Worm (Caenorhabditis elegans): ENCODE measurements around the gene F41E7.7.

The F41E7.7 gene

ce11 chrX:10307495-10307894 lies at the start of gene F41E7.7:
F41E7.7 (plus strand) TSS chrX:10307795.
- TF ChIP-seq aly-1 (tag; optimal IDR thresholded peaks at IDR 0.05) (no peak), flt-1 (GFP tag; IDR thresholded peaks at IDR 0.05) (no peak), tbx-11 (GFP tag; IDR thresholded peaks at IDR 0.05) (no peak), tbx-37 (GFP tag; conservative IDR thresholded peaks at IDR 0.05) (no peak), hmbx-1 (tag; optimal IDR thresholded peaks at IDR 0.05) (no peak), hnd-1 (tag; optimal IDR thresholded peaks at IDR 0.05) (no peak)

DNA sequence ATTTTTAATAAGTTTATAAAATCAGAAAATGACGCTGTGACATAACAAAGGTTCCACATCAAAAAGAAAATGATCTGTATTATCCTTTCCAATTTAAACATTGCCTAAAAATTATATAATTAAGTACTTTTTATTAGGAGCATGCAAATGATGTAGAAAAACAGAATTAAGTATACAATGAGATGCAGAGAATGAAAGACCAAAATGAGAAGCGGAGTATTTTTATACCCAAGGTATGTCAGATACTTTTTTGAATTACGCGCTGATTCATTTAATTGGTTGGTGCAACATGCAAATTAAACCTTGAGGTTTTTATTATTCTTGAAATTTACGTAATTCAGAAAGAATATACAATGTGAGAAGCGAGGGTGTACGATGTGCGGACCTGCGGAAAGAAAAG lies 47.6 kb upstream of the F41E7.7 start, which contains the start of gene C32A9.1:
Gene C32A9.1 (minus strand): TSS at position 101 of the 400 bp plus-strand sequence.
- TF ChIP-seq ets-7 (tag; optimal IDR thresholded peaks at IDR 0.05): no peak
- TF ChIP-seq aly-1 (tag; optimal IDR thresholded peaks at IDR 0.05): no peak
- no peak for TF ChIP-seq tbx-11 (GFP tag; IDR thresholded peaks at IDR 0.05)
- no peak for TF ChIP-seq ceh-36 (tag; optimal IDR thresholded peaks at IDR 0.05)
- no peak for TF ChIP-seq sea-1 (GFP tag; conservative IDR thresholded peaks at IDR 0.05)
- TF ChIP-seq F13C5.2 (tag; optimal IDR thresholded peaks at IDR 0.05): no peak
- TF ChIP-seq B0310.2 (tag; optimal IDR thresholded peaks at IDR 0.05): no peak
- TF ChIP-seq pes-1 (GFP tag; IDR thresholded peaks at IDR 0.05): no peak
- TF ChIP-seq flt-1 (GFP tag; IDR thresholded peaks at IDR 0.05): no peak
- no peak for TF ChIP-seq tra-4 (tag; optimal IDR thresholded peaks at IDR 0.05)
- TF ChIP-seq tbx-37 (GFP tag; conservative IDR thresholded peaks at IDR 0.05): no peak
- TF ChIP-seq hnd-1 (tag; optimal IDR thresholded peaks at IDR 0.05): no peak
- TF ChIP-seq scrt-1 (GFP tag; IDR thresholded peaks at IDR 0.05): no peak
- TF ChIP-seq hmbx-1 (tag; optimal IDR thresholded peaks at IDR 0.05): no peak
- no peak for TF ChIP-seq ama-1 (optimal IDR thresholded peaks at IDR 0.05)
- TF ChIP-seq ceh-13 (GFP tag; optimal IDR thresholded peaks at IDR 0.05): no peak
- TF ChIP-seq hmg-4 (GFP tag; optimal IDR thresholded peaks at IDR 0.05): no peak

DNA sequence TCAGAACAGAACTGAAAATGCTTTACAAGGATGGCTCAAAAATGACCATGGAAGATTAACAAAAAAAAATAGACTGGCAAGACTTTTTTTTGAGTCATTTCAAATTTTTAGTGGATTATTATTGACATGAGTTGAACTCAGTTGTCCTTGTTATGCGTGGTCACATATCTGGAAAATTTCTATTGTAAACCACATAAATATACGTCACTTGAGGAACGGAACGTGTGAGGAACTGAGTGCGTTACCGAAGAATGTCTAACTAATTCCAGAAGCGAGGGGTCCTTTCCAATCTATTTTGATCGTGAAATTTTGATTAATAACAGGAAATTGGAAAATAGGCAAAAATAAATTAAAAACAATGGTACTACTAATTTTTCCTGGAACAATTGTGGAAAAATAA lies 45.3 kb upstream of the F41E7.7 start:
- no peak for TF ChIP-seq hnd-1 (tag; optimal IDR thresholded peaks at IDR 0.05)
- TF ChIP-seq aly-1 (tag; optimal IDR thresholded peaks at IDR 0.05): no peak
- no peak for TF ChIP-seq flt-1 (GFP tag; IDR thresholded peaks at IDR 0.05)
- no peak for TF ChIP-seq B0310.2 (tag; optimal IDR thresholded peaks at IDR 0.05)
- no peak for TF ChIP-seq ets-7 (tag; optimal IDR thresholded peaks at IDR 0.05)
- TF ChIP-seq pes-1 (GFP tag; IDR thresholded peaks at IDR 0.05): no peak
- no peak for TF ChIP-seq hmbx-1 (tag; optimal IDR thresholded peaks at IDR 0.05)
- no peak for TF ChIP-seq ama-1 (optimal IDR thresholded peaks at IDR 0.05)

DNA sequence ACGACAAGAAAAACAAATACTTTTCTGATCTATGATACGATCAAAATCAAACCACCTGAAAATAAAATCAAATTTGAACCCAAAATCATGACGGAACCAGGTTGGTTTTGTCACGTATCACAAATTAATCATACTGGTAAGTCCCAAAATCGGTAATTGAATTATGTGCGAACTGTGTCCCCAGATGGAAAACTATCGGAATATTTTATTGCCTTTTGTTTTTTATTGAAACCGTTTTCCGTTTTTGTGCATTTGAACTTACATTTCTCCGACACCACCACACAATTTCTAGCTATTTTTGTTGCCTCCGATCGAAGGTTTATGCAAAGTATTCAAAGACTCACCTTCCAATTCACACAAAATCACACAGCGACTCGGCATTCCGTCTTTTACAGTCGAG lies 34.2 kb upstream of the F41E7.7 start, which contains the start of gene F41E7.2:
Gene F41E7.2 (plus strand): TSS at position 301 of the 400 bp plus-strand sequence.
- no peak for TF ChIP-seq tbx-11 (GFP tag; IDR thresholded peaks at IDR 0.05)
- TF ChIP-seq ceh-36 (tag; optimal IDR thresholded peaks at IDR 0.05): no peak
- no peak for TF ChIP-seq B0310.2 (tag; optimal IDR thresholded peaks at IDR 0.05)
- no peak for TF ChIP-seq ceh-13 (GFP tag; optimal IDR thresholded peaks at IDR 0.05)
- no peak for TF ChIP-seq aly-1 (tag; optimal IDR thresholded peaks at IDR 0.05)

ce11 chrX:10274470-10274869 lies 33.1 kb upstream of the F41E7.7 start:
- TF ChIP-seq hnd-1 (tag; optimal IDR thresholded peaks at IDR 0.05) (no peak), ets-7 (tag; optimal IDR thresholded peaks at IDR 0.05) (no peak), tbx-11 (GFP tag; IDR thresholded peaks at IDR 0.05) (no peak), scrt-1 (GFP tag; IDR thresholded peaks at IDR 0.05) (no peak), F13C5.2 (tag; optimal IDR thresholded peaks at IDR 0.05) (no peak), hmbx-1 (tag; optimal IDR thresholded peaks at IDR 0.05) (no peak), aly-1 (tag; optimal IDR thresholded peaks at IDR 0.05) (no peak), ceh-13 (GFP tag; optimal IDR thresholded peaks at IDR 0.05) (no peak), flt-1 (GFP tag; IDR thresholded peaks at IDR 0.05) (no peak), sea-1 (GFP tag; conservative IDR thresholded peaks at IDR 0.05) (no peak), pes-1 (GFP tag; IDR thresholded peaks at IDR 0.05) (no peak), hmg-4 (GFP tag; optimal IDR thresholded peaks at IDR 0.05) (no peak)

- no peak for TF ChIP-seq sea-1 (GFP tag; conservative IDR thresholded peaks at IDR 0.05)
- TF ChIP-seq tra-4 (tag; optimal IDR thresholded peaks at IDR 0.05): no peak
- TF ChIP-seq hmg-4 (GFP tag; optimal IDR thresholded peaks at IDR 0.05): no peak
- TF ChIP-seq tbx-11 (GFP tag; IDR thresholded peaks at IDR 0.05): no peak
- TF ChIP-seq hnd-1 (tag; optimal IDR thresholded peaks at IDR 0.05): no peak
- no peak for TF ChIP-seq pes-1 (GFP tag; IDR thresholded peaks at IDR 0.05)
- no peak for TF ChIP-seq F13C5.2 (tag; optimal IDR thresholded peaks at IDR 0.05)
- no peak for TF ChIP-seq ceh-36 (tag; optimal IDR thresholded peaks at IDR 0.05)
- no peak for TF ChIP-seq ets-7 (tag; optimal IDR thresholded peaks at IDR 0.05)
- TF ChIP-seq ceh-13 (GFP tag; optimal IDR thresholded peaks at IDR 0.05): no peak
- TF ChIP-seq scrt-1 (GFP tag; IDR thresholded peaks at IDR 0.05): no peak
- TF ChIP-seq ama-1 (optimal IDR thresholded peaks at IDR 0.05): no peak
- no peak for TF ChIP-seq aly-1 (tag; optimal IDR thresholded peaks at IDR 0.05)
- no peak for TF ChIP-seq hmbx-1 (tag; optimal IDR thresholded peaks at IDR 0.05)
- no peak for TF ChIP-seq flt-1 (GFP tag; IDR thresholded peaks at IDR 0.05)
- no peak for TF ChIP-seq B0310.2 (tag; optimal IDR thresholded peaks at IDR 0.05)
- no peak for TF ChIP-seq tbx-37 (GFP tag; conservative IDR thresholded peaks at IDR 0.05)
Observed at ce11 chrX:10277118-10277517, 30.5 kb upstream of the F41E7.7 start.

DNA sequence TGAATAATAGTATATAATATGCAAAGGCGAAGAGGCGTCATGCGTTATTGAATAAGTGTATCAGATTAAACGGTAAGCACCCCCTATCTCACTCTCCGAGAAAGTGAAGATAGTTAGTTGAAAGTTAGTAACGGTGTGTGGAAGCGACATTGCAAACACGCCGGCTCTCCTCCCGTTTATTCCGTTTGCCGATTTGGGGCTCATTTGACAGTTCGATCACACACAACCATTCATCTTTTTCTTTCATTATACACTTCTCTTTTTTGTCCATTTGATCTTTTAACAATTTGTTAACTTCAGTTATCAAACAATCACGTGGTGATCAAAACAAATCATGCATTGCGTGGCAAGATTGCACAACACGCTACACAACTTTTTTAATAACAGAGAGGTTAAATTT lies 28.3 kb upstream of the F41E7.7 start, which contains the start of gene slc-9B.1:
Gene slc-9B.1 (plus strand): TSS at position 301 of the 400 bp plus-strand sequence.
- TF ChIP-seq ceh-13 (GFP tag; optimal IDR thresholded peaks at IDR 0.05): no peak
- TF ChIP-seq hmg-4 (GFP tag; optimal IDR thresholded peaks at IDR 0.05): no peak
- no peak for TF ChIP-seq ceh-36 (tag; optimal IDR thresholded peaks at IDR 0.05)
- no peak for TF ChIP-seq sea-1 (GFP tag; conservative IDR thresholded peaks at IDR 0.05)
- TF ChIP-seq tbx-37 (GFP tag; conservative IDR thresholded peaks at IDR 0.05): no peak
- no peak for TF ChIP-seq ets-7 (tag; optimal IDR thresholded peaks at IDR 0.05)
- TF ChIP-seq F13C5.2 (tag; optimal IDR thresholded peaks at IDR 0.05): no peak
- TF ChIP-seq hnd-1 (tag; optimal IDR thresholded peaks at IDR 0.05): no peak
- no peak for TF ChIP-seq pes-1 (GFP tag; IDR thresholded peaks at IDR 0.05)
- no peak for TF ChIP-seq ama-1 (optimal IDR thresholded peaks at IDR 0.05)
- no peak for TF ChIP-seq flt-1 (GFP tag; IDR thresholded peaks at IDR 0.05)
- TF ChIP-seq B0310.2 (tag; optimal IDR thresholded peaks at IDR 0.05): no peak
- TF ChIP-seq tra-4 (tag; optimal IDR thresholded peaks at IDR 0.05): no peak
- no peak for TF ChIP-seq aly-1 (tag; optimal IDR thresholded peaks at IDR 0.05)
- no peak for TF ChIP-seq hmbx-1 (tag; optimal IDR thresholded peaks at IDR 0.05)
- no peak for TF ChIP-seq tbx-11 (GFP tag; IDR thresholded peaks at IDR 0.05)
